Fruit fly (Drosophila melanogaster) Kc167 (cell line): ENCODE measurements around the gene nSMase.

ENCODE experiments used
- Sin3A ChIP-seq: fragments of >200 bp; optimal IDR thresholded peaks from 2 replicates; lab custom pipeline; 2018; ENCODE audit warnings: missing external identifiers
- insv ChIP-seq: fragments of >200 bp; optimal IDR thresholded peaks from 3 replicates; lab custom pipeline; 2018; ENCODE audit warnings: missing external identifiers
- psq ChIP-seq: fragments of >200 bp; optimal IDR thresholded peaks from 2 replicates; lab custom pipeline; 2017; ENCODE audit warnings: missing external identifiers
- ttk ChIP-seq: sonication (Bioruptor generic); optimal IDR thresholded peaks from 2 replicates; lab custom pipeline; 2017; ENCODE audit warnings: missing external identifiers

DNA sequence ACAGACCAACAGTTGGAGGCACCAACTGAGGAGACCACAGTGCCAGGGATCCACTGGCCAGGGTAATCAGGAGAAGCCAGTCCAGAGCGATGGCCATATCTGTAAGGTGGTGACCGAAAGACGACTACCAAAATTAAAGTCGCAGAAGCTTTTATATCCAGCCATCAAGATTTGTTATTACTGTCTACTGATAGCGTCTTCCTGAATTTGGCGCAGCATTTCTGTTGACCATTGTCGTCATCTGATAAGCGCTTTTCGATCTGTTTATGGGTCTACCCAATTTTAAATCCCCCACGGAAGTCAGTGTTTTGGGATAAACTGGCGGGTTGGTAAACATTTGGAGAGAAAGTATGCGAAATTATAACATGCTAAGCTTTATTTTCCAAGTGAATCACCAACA is 46.5 kb upstream of the nSMase start, which contains the start of gene CG14963:
- TF ChIP-seq psq (no peak), Sin3A (no peak), insv (lab: Kevin White, UChicago) (no peak), ttk (lab: Kevin White, UChicago) (no peak)
